Worm (Caenorhabditis elegans) whole organism, early embryonic: ENCODE results near the gene C54E4.12.

Experiments
- B0310.2 ChIP-seq: sonication (generic microtip); optimal IDR thresholded peaks from 2 replicates; lab custom pipeline; 2016; ENCODE audit warnings: mild to moderate bottlenecking, missing genetic modification characterization, missing compliant biosample characterization
- F13C5.2 ChIP-seq: sonication (generic microtip); optimal IDR thresholded peaks from 2 replicates; lab custom pipeline; 2017; ENCODE audit warnings: mild to moderate bottlenecking, missing genetic modification characterization, inconsistent platforms, missing compliant biosample characterization
- aly-1 ChIP-seq: sonication (generic microtip); optimal IDR thresholded peaks from 2 replicates; lab custom pipeline; 2016; ENCODE audit warnings: missing genetic modification characterization, missing compliant biosample characterization
- ama-1 ChIP-seq: fragments of 150-350 bp; optimal IDR thresholded peaks from 2 replicates; lab custom pipeline; 2014
- ceh-13 ChIP-seq: fragments of 200-800 bp; sonication (Bioruptor generic); optimal IDR thresholded peaks from 2 replicates; lab custom pipeline; 2018; ENCODE audit warnings: mild to moderate bottlenecking, missing genetic modification characterization, missing compliant biosample characterization
- ceh-36 ChIP-seq: sonication (generic microtip); optimal IDR thresholded peaks from 2 replicates; lab custom pipeline; 2016; ENCODE audit warnings: missing genetic modification characterization, inconsistent platforms, missing compliant biosample characterization
- ets-7 ChIP-seq: sonication (generic microtip); optimal IDR thresholded peaks from 2 replicates; lab custom pipeline; 2016; ENCODE audit warnings: missing genotype, missing genetic modification characterization, missing compliant biosample characterization
- flt-1 ChIP-seq: fragments of 200-800 bp; sonication (Bioruptor generic); IDR thresholded peaks from 2 replicates; pipeline ENCODE4 v1.3.6; 2022; ENCODE audit warnings: missing genetic modification characterization, missing compliant biosample characterization
- hmbx-1 ChIP-seq: sonication (generic microtip); optimal IDR thresholded peaks from 2 replicates; lab custom pipeline; 2016; ENCODE audit warnings: mild to moderate bottlenecking, missing genetic modification characterization, missing compliant biosample characterization
- hmg-4 ChIP-seq: fragments of 200-800 bp; sonication (Bioruptor generic); optimal IDR thresholded peaks from 2 replicates; lab custom pipeline; 2018; ENCODE audit warnings: mild to moderate bottlenecking, missing genetic modification characterization, missing compliant biosample characterization
- hnd-1 ChIP-seq: sonication (generic microtip); optimal IDR thresholded peaks from 2 replicates; lab custom pipeline; 2016; ENCODE audit warnings: missing genetic modification characterization, missing compliant biosample characterization
- pes-1 ChIP-seq: fragments of 200-800 bp; sonication (Bioruptor generic); IDR thresholded peaks from 2 replicates; pipeline ENCODE4 v1.3.6; 2022; ENCODE audit warnings: missing genetic modification reagents, missing genetic modification characterization, missing compliant biosample characterization
- scrt-1 ChIP-seq: fragments of 200-800 bp; sonication (Bioruptor generic); IDR thresholded peaks from 2 replicates; pipeline ENCODE4 v1.3.6; 2022; ENCODE audit warnings: missing genetic modification characterization, missing compliant biosample characterization
- sea-1 ChIP-seq: fragments of 200-800 bp; sonication (Bioruptor generic); conservative IDR thresholded peaks from 2 replicates; pipeline ENCODE4 v1.3.6; 2022; ENCODE audit warnings: missing genetic modification characterization, missing compliant biosample characterization
- tbx-11 ChIP-seq: fragments of 200-800 bp; sonication (Bioruptor generic); IDR thresholded peaks from 2 replicates; pipeline ENCODE4 v1.3.6; 2022; ENCODE audit warnings: missing genetic modification characterization, missing compliant biosample characterization
- tbx-37 ChIP-seq: fragments of 200-800 bp; sonication (Bioruptor generic); conservative IDR thresholded peaks from 2 replicates; pipeline ENCODE4 v1.3.6; 2022; ENCODE audit warnings: missing genetic modification reagents, missing genetic modification characterization, missing compliant biosample characterization
- tra-4 ChIP-seq: sonication (generic microtip); optimal IDR thresholded peaks from 2 replicates; lab custom pipeline; 2017; ENCODE audit warnings: missing genetic modification characterization, missing compliant biosample characterization

C54E4.12 gene

ce11 chrIV:2156239-2156638, 15.8 kb upstream of the C54E4.12 start:
- TF ChIP-seq pes-1 (GFP tag; lab: Robert Waterston, UW), result no peak
- no peak for TF ChIP-seq aly-1 (tag; lab: Kevin White, UChicago)
- no peak for TF ChIP-seq hnd-1
- TF ChIP-seq tbx-37 (GFP tag; lab: Robert Waterston, UW), result no peak
- no peak for TF ChIP-seq ceh-13
- TF ChIP-seq hmbx-1 (tag; lab: Kevin White, UChicago), result no peak
- TF ChIP-seq tbx-11, result no peak
- no peak for TF ChIP-seq ama-1 (lab: Kevin White, UChicago)
- no peak for TF ChIP-seq scrt-1 (GFP tag; lab: Robert Waterston, UW)
- TF ChIP-seq B0310.2 (tag; lab: Kevin White, UChicago), result no peak
- no peak for TF ChIP-seq ceh-36 (tag; lab: Kevin White, UChicago)
- TF ChIP-seq F13C5.2 (tag; lab: Kevin White, UChicago), result no peak
- TF ChIP-seq tra-4 (tag; lab: Kevin White, UChicago), result no peak
- TF ChIP-seq sea-1 (GFP tag; lab: Robert Waterston, UW), result no peak
- TF ChIP-seq flt-1 (GFP tag; lab: Robert Waterston, UW), result no peak
- no peak for TF ChIP-seq ets-7 (tag; lab: Kevin White, UChicago)
- no peak for TF ChIP-seq hmg-4 (GFP tag; lab: Kevin White, UChicago)

- TF ChIP-seq aly-1 (tag; lab: Kevin White, UChicago), result no peak
- no peak for TF ChIP-seq ceh-36 (tag; lab: Kevin White, UChicago)
- no peak for TF ChIP-seq B0310.2 (tag; lab: Kevin White, UChicago)
- TF ChIP-seq ama-1 (lab: Kevin White, UChicago), result no peak
- TF ChIP-seq ceh-13, result no peak
- no peak for TF ChIP-seq pes-1 (GFP tag; lab: Robert Waterston, UW)
- no peak for TF ChIP-seq sea-1 (GFP tag; lab: Robert Waterston, UW)
- no peak for TF ChIP-seq tbx-11
- no peak for TF ChIP-seq hmg-4 (GFP tag; lab: Kevin White, UChicago)
- TF ChIP-seq tbx-37 (GFP tag; lab: Robert Waterston, UW), result no peak
- no peak for TF ChIP-seq hnd-1
- no peak for TF ChIP-seq hmbx-1 (tag; lab: Kevin White, UChicago)
- no peak for TF ChIP-seq ets-7 (tag; lab: Kevin White, UChicago)
- no peak for TF ChIP-seq tra-4 (tag; lab: Kevin White, UChicago)
- TF ChIP-seq scrt-1 (GFP tag; lab: Robert Waterston, UW), result no peak
- no peak for TF ChIP-seq F13C5.2 (tag; lab: Kevin White, UChicago)
- no peak for TF ChIP-seq flt-1 (GFP tag; lab: Robert Waterston, UW)
Observed at ce11 chrIV:2149247-2149756, 8.9 kb upstream of the C54E4.12 start, which contains the start of gene C54E4.5. Gene C54E4.5 (minus strand): TSS chrIV:2149297.

- TF ChIP-seq ceh-36 (tag; lab: Kevin White, UChicago), result no peak
- TF ChIP-seq B0310.2 (tag; lab: Kevin White, UChicago), result no peak
- TF ChIP-seq hnd-1, result no peak
- no peak for TF ChIP-seq tbx-11
- TF ChIP-seq ama-1 (lab: Kevin White, UChicago), result no peak
- no peak for TF ChIP-seq sea-1 (GFP tag; lab: Robert Waterston, UW)
- no peak for TF ChIP-seq pes-1 (GFP tag; lab: Robert Waterston, UW)
- TF ChIP-seq flt-1 (GFP tag; lab: Robert Waterston, UW), result no peak
- no peak for TF ChIP-seq tbx-37 (GFP tag; lab: Robert Waterston, UW)
- no peak for TF ChIP-seq hmg-4 (GFP tag; lab: Kevin White, UChicago)
- TF ChIP-seq scrt-1 (GFP tag; lab: Robert Waterston, UW), result no peak
- TF ChIP-seq ets-7 (tag; lab: Kevin White, UChicago), result no peak
- TF ChIP-seq hmbx-1 (tag; lab: Kevin White, UChicago), result no peak
- no peak for TF ChIP-seq ceh-13
Observed at ce11 chrIV:2142320-2142719, 1.9 kb upstream of the C54E4.12 start.

- no peak for TF ChIP-seq tbx-37 (GFP tag; lab: Robert Waterston, UW)
- no peak for TF ChIP-seq B0310.2 (tag; lab: Kevin White, UChicago)
- TF ChIP-seq ceh-13, result no peak
- TF ChIP-seq pes-1 (GFP tag; lab: Robert Waterston, UW), result no peak
- TF ChIP-seq ets-7 (tag; lab: Kevin White, UChicago), result no peak
- no peak for TF ChIP-seq hnd-1
- no peak for TF ChIP-seq tbx-11
- no peak for TF ChIP-seq scrt-1 (GFP tag; lab: Robert Waterston, UW)
Observed at ce11 chrIV:2137478-2137877, 3.0 kb downstream of the C54E4.12 start.

ce11 chrIV:2136607-2137006, 3.8 kb downstream of the C54E4.12 start, which contains the start of gene test-1:
Gene test-1 (plus strand): TSS chrIV:2136951.
- no peak for TF ChIP-seq hmbx-1 (tag; lab: Kevin White, UChicago)
- TF ChIP-seq ets-7 (tag; lab: Kevin White, UChicago), result no peak
- TF ChIP-seq tbx-37 (GFP tag; lab: Robert Waterston, UW), result no peak
- no peak for TF ChIP-seq scrt-1 (GFP tag; lab: Robert Waterston, UW)
- no peak for TF ChIP-seq flt-1 (GFP tag; lab: Robert Waterston, UW)
- TF ChIP-seq hmg-4 (GFP tag; lab: Kevin White, UChicago), result no peak
- TF ChIP-seq ceh-13, result no peak
- no peak for TF ChIP-seq tbx-11
- no peak for TF ChIP-seq ama-1 (lab: Kevin White, UChicago)
- TF ChIP-seq ceh-36 (tag; lab: Kevin White, UChicago), result no peak
- no peak for TF ChIP-seq B0310.2 (tag; lab: Kevin White, UChicago)
- no peak for TF ChIP-seq tra-4 (tag; lab: Kevin White, UChicago)
- TF ChIP-seq F13C5.2 (tag; lab: Kevin White, UChicago), result no peak
- TF ChIP-seq hnd-1, result no peak
- TF ChIP-seq pes-1 (GFP tag; lab: Robert Waterston, UW), result no peak
- no peak for TF ChIP-seq sea-1 (GFP tag; lab: Robert Waterston, UW)
- no peak for TF ChIP-seq aly-1 (tag; lab: Kevin White, UChicago)

- TF ChIP-seq pes-1 (GFP tag; lab: Robert Waterston, UW), result peak; percentile 57
Observed at ce11 chrIV:2135880-2136279, 4.6 kb downstream of the C54E4.12 start.

ce11 chrIV:2133431-2133940, 7.0 kb downstream of the C54E4.12 start, which contains the start of gene C23H5.12:
Gene C23H5.12 (plus strand): TSS chrIV:2133481.
- no peak for TF ChIP-seq scrt-1 (GFP tag; lab: Robert Waterston, UW)
- TF ChIP-seq tra-4 (tag; lab: Kevin White, UChicago), result no peak
- no peak for TF ChIP-seq hmg-4 (GFP tag; lab: Kevin White, UChicago)
- TF ChIP-seq ceh-13, result no peak
- no peak for TF ChIP-seq hnd-1
- TF ChIP-seq ceh-36 (tag; lab: Kevin White, UChicago), result no peak
- no peak for TF ChIP-seq aly-1 (tag; lab: Kevin White, UChicago)
- TF ChIP-seq tbx-37 (GFP tag; lab: Robert Waterston, UW), result no peak
